Worm (Caenorhabditis elegans) whole organism, late embryonic: ENCODE data around the gene bus-1.

Experiments used
- Y22D7AL.16 ChIP-seq: sonication (generic microtip); optimal IDR thresholded peaks from 2 replicates; lab custom pipeline; 2016; ENCODE audit warnings: missing genetic modification characterization, missing compliant biosample characterization
- ama-1 ChIP-seq: fragments of 150-350 bp; optimal IDR thresholded peaks from 2 replicates; lab custom pipeline; 2014
- ceh-2 ChIP-seq: sonication (generic microtip); optimal IDR thresholded peaks from 2 replicates; lab custom pipeline; 2016; ENCODE audit warnings: missing genotype, missing genetic modification characterization, missing compliant biosample characterization
- ceh-24 ChIP-seq: sonication (generic microtip); optimal IDR thresholded peaks from 2 replicates; lab custom pipeline; 2016; ENCODE audit warnings: mild to moderate bottlenecking, missing genetic modification characterization, missing compliant biosample characterization
- ceh-31 ChIP-seq: sonication (generic microtip); optimal IDR thresholded peaks from 2 replicates; lab custom pipeline; 2016; ENCODE audit warnings: missing genetic modification characterization, missing compliant biosample characterization
- elt-4 ChIP-seq: sonication (generic microtip); optimal IDR thresholded peaks from 2 replicates; lab custom pipeline; 2016; ENCODE audit warnings: missing genetic modification characterization, missing compliant biosample characterization
- ets-4 ChIP-seq: sonication (generic microtip); optimal IDR thresholded peaks from 2 replicates; lab custom pipeline; 2016; ENCODE audit warnings: missing genetic modification characterization, missing compliant biosample characterization
- fkh-10 ChIP-seq: fragments of 150-350 bp; optimal IDR thresholded peaks from 2 replicates; lab custom pipeline; 2014; ENCODE audit warnings: missing biosample characterization, missing genetic modification reagents, missing genetic modification characterization
- pha-4 ChIP-seq: fragments of 150-350 bp; optimal IDR thresholded peaks from 2 replicates; lab custom pipeline; 2018; ENCODE audit warnings: missing biosample characterization, missing genetic modification reagents, missing genetic modification characterization
- tbx-2 ChIP-seq: sonication (generic microtip); optimal IDR thresholded peaks from 2 replicates; lab custom pipeline; 2016; ENCODE audit warnings: missing genetic modification characterization, missing compliant biosample characterization
- zip-5 ChIP-seq: sonication (generic microtip); optimal IDR thresholded peaks from 2 replicates; lab custom pipeline; 2016; ENCODE audit warnings: missing genetic modification characterization, missing compliant biosample characterization

- TF ChIP-seq ceh-2 (tag; lab: Kevin White, UChicago) = no peak
- no peak for TF ChIP-seq zip-5 (tag; lab: Kevin White, UChicago)
- no peak for TF ChIP-seq Y22D7AL.16 (tag; lab: Kevin White, UChicago)
- TF ChIP-seq ceh-24 (tag; lab: Kevin White, UChicago) = no peak
- TF ChIP-seq ama-1 (lab: Kevin White, UChicago) = no peak
- no peak for TF ChIP-seq ets-4 (tag; lab: Kevin White, UChicago)
- no peak for TF ChIP-seq tbx-2
- no peak for TF ChIP-seq ceh-31 (tag; lab: Kevin White, UChicago)
- no peak for TF ChIP-seq fkh-10 (GFP tag; lab: Kevin White, UChicago)
- TF ChIP-seq pha-4 (tag; lab: Kevin White, UChicago) = no peak
- TF ChIP-seq elt-4 (tag; lab: Kevin White, UChicago) = no peak
Observed at ce11 chrV:9015540-9015939, 9.1 kb downstream of the bus-1 start, which contains the start of gene srt-18.
